Fruit fly (Drosophila melanogaster) whole organism, embryonic: ENCODE measurements around the gene Als2.

ENCODE experiments used
- Blimp-1 ChIP-seq: fragments of 200-800 bp; sonication (Bioruptor generic); optimal IDR thresholded peaks from 3 replicates; lab custom pipeline; 2018; ENCODE audit warnings: missing biosample characterization, missing genetic modification characterization, mild to moderate bottlenecking, moderate library complexity, missing genetic modification reagents
- CG1233 ChIP-seq: fragments of 200-800 bp; sonication (Bioruptor generic); optimal IDR thresholded peaks from 4 replicates; lab custom pipeline; 2018; ENCODE audit warnings: missing biosample characterization, mild to moderate bottlenecking, missing genetic modification characterization
- CG12391 ChIP-seq: fragments of 200-800 bp; sonication (Bioruptor generic); optimal IDR thresholded peaks from 3 replicates; lab custom pipeline; 2018; ENCODE audit warnings: missing biosample characterization, mild to moderate bottlenecking, missing genetic modification characterization, moderate library complexity
- CG31224 ChIP-seq: fragments of 200-800 bp; sonication (Bioruptor generic); IDR thresholded peaks from 2 replicates; pipeline ENCODE4 v1.3.6; 2022; ENCODE audit warnings: missing biosample characterization, missing genetic modification characterization
- CG32772 ChIP-seq: fragments of 200-800 bp; sonication (Bioruptor generic); IDR thresholded peaks from 2 replicates; pipeline ENCODE4 v1.3.6; 2022; ENCODE audit warnings: missing biosample characterization, missing genetic modification characterization
- Dip3 ChIP-seq: fragments of 200-800 bp; sonication (Bioruptor generic); optimal IDR thresholded peaks from 3 replicates; lab custom pipeline; 2016; ENCODE audit warnings: missing biosample characterization, missing genetic modification characterization
- Hand ChIP-seq: fragments of 200-800 bp; sonication (Bioruptor generic); optimal IDR thresholded peaks from 2 replicates; lab custom pipeline; 2017; ENCODE audit warnings: mild to moderate bottlenecking, missing biosample characterization, missing genetic modification reagents, missing genetic modification characterization
- Lpt ChIP-seq: fragments of >200 bp; optimal IDR thresholded peaks from 2 replicates; lab custom pipeline; 2018; ENCODE audit warnings: missing biosample characterization, missing genetic modification characterization
- Sox100B ChIP-seq: fragments of 200-800 bp; sonication (Bioruptor generic); optimal IDR thresholded peaks from 3 replicates; lab custom pipeline; 2018; ENCODE audit warnings: missing biosample characterization, mild to moderate bottlenecking, missing genetic modification characterization
- Stat92E ChIP-seq, 3 experiments: fragments of >200 bp in 2 of 3; fragments of 200-800 bp in 1 of 3; sonication (Bioruptor generic) in 1 of 3; optimal IDR thresholded peaks; 2 replicates each; lab custom pipeline; 2017 to 2019; ENCODE audit warnings: missing biosample characterization in 3 of 3, missing genetic modification characterization in 3 of 3, mild to moderate bottlenecking in 1 of 3, moderate library complexity in 1 of 3
- bsh ChIP-seq, 2 experiments: fragments of 200-800 bp; sonication (Bioruptor generic); optimal IDR thresholded peaks; 2 replicates each; lab custom pipeline; 2017 to 2018; ENCODE audit warnings: mild to moderate bottlenecking in 2 of 2, missing biosample characterization in 2 of 2, missing genetic modification characterization in 2 of 2, moderate library complexity in 1 of 2
- crp ChIP-seq, 2 experiments: fragments of 200-800 bp; sonication (Bioruptor generic); optimal IDR thresholded peaks; 2 replicates in 1 of 2; 3 replicates in 1 of 2; lab custom pipeline; 2017; ENCODE audit warnings: missing biosample characterization in 2 of 2, missing genetic modification characterization in 2 of 2, mild to moderate bottlenecking in 1 of 2, moderate library complexity in 1 of 2
- knrl ChIP-seq: fragments of 200-800 bp; sonication (Bioruptor generic); IDR thresholded peaks from 3 replicates; pipeline ENCODE4 v1.3.6; 2022; ENCODE audit warnings: missing biosample characterization, missing genetic modification characterization; ENCODE audit not compliant: partially characterized antibody
- zen ChIP-seq: fragments of 200-800 bp; sonication (Bioruptor generic); optimal IDR thresholded peaks from 3 replicates; lab custom pipeline; 2018; ENCODE audit warnings: missing biosample characterization, mild to moderate bottlenecking, missing genetic modification characterization, moderate library complexity

- no peak for TF ChIP-seq Dip3 (GFP tag; lab: Kevin White, UChicago)
- no peak for TF ChIP-seq CG31224 (GFP tag; lab: Robert Waterston, UW)
- TF ChIP-seq CG32772 (GFP tag; lab: Robert Waterston, UW): no peak
- no peak for TF ChIP-seq Sox100B (GFP tag; lab: Kevin White, UChicago)
- no peak for TF ChIP-seq CG12391
- TF ChIP-seq CG1233: no peak
- TF ChIP-seq bsh (GFP tag; optimal IDR thresholded peaks at IDR 0.05; lab: Kevin White, UChicago): no peak
- TF ChIP-seq crp (GFP tag; optimal IDR thresholded peaks at IDR 0.05; lab: Kevin White, UChicago): no peak
- no peak for TF ChIP-seq Lpt (GFP tag; lab: Kevin White, UChicago)
- TF ChIP-seq Blimp-1 (GFP tag; lab: Kevin White, UChicago): no peak
- TF ChIP-seq zen (tag; lab: Kevin White, UChicago): peak; percentile 43
- no peak for TF ChIP-seq Hand
- TF ChIP-seq knrl (GFP tag; lab: Robert Waterston, UW): no peak
- TF ChIP-seq Stat92E (GFP tag; optimal IDR thresholded peaks at IDR 0.05; lab: Kevin White, UChicago): no peak
These were observed 36.5 kb downstream of the Als2 start for dm6 chr3L:21642908-21643572.
